Worm (Caenorhabditis elegans): ENCODE measurements around the gene F49F1.11.
"Not testable (repeated sequence)": the region's sequence is repeated elsewhere in the genome, so short reads cannot be mapped to it uniquely, and the experiment has no call there.

F49F1.11 gene

ce11 chrIV:4147891-4148290 lies 6.7 kb upstream of the F49F1.11 start:
- TF ChIP-seq sdz-38 (tag; optimal IDR thresholded peaks at IDR 0.05) (no peak), F57A8.1 (GFP tag; optimal IDR thresholded peaks at IDR 0.05) (no peak), nhr-80 (tag; optimal IDR thresholded peaks at IDR 0.05) (peak; percentile 77), tlf-1 (GFP tag; optimal IDR thresholded peaks at IDR 0.05) (no peak), sptf-2 (GFP tag; optimal IDR thresholded peaks at IDR 0.05) (no peak), nhr-120 (GFP tag; IDR thresholded peaks at IDR 0.05) (no peak)

- TF ChIP-seq aptf-2 (GFP tag; conservative IDR thresholded peaks at IDR 0.05) (no peak), B0261.1 (tag; optimal IDR thresholded peaks at IDR 0.05) (no peak), pha-4 (tag; optimal IDR thresholded peaks at IDR 0.05) (no peak), madf-8 (GFP tag; conservative IDR thresholded peaks at IDR 0.05) (no peak), lir-1 (GFP tag; conservative IDR thresholded peaks at IDR 0.05) (no peak), sdz-38 (tag; optimal IDR thresholded peaks at IDR 0.05) (no peak), dox-1 (GFP tag; IDR thresholded peaks at IDR 0.05) (no peak)
Observed at ce11 chrIV:4144784-4145183, 3.6 kb upstream of the F49F1.11 start, which contains the start of gene R07C12.3. Gene R07C12.3, plus strand, starts transcription at chrIV:4145084.

- not testable (repeated sequence) for TF ChIP-seq lin-54 (GFP tag; optimal IDR thresholded peaks at IDR 0.05); ceh-58 (GFP tag; IDR thresholded peaks at IDR 0.05); nfya-1 (tag; optimal IDR thresholded peaks at IDR 0.05; ENCODE audit: borderline replicate concordance, insufficient read depth)
Observed at ce11 chrIV:4142986-4143385, 1.8 kb upstream of the F49F1.11 start, which contains the start of gene F49F1.12. Gene F49F1.12, minus strand, starts transcription at chrIV:4143086.

DNA sequence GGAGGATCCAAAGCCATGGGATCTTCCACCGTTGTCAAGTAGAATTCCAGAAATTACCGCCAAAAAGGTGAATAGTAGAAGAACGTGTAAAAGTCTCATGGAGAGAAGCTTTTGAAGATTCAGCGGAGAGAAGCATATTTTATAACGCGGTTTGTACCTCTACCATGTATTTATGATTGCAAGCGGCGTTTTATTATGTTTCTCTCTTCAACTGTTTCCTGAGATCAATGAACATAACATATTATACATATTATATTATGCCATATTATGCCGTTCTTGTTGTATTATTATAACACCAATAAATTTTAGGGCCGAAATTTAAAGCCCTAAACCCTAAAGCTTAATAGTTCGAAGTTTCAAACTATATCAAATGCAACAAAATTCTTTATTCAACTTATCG lies 946 bp downstream of the F49F1.11 start, which contains the start of gene F49F1.18:
F49F1.18 (minus strand) TSS at position 101 of the 400 bp plus-strand sequence.
- TF ChIP-seq F23B12.7 (tag; optimal IDR thresholded peaks at IDR 0.05; ENCODE audit: insufficient read depth) = no peak
- TF ChIP-seq bed-2 (GFP tag; IDR thresholded peaks at IDR 0.05) = no peak
- TF ChIP-seq unc-130 (GFP tag; optimal IDR thresholded peaks at IDR 0.05) = no peak
- TF ChIP-seq ama-1 (optimal IDR thresholded peaks at IDR 0.05) = no peak
- TF ChIP-seq ama-1 (GFP tag; optimal IDR thresholded peaks at IDR 0.05) = no peak
- TF ChIP-seq ztf-18 (tag; optimal IDR thresholded peaks at IDR 0.05) = no peak
- no peak for TF ChIP-seq gei-17 (GFP tag; optimal IDR thresholded peaks at IDR 0.05)
- no peak for TF ChIP-seq ceh-79 (tag; optimal IDR thresholded peaks at IDR 0.05)
- no peak for TF ChIP-seq F22D6.2 (tag; optimal IDR thresholded peaks at IDR 0.05)
- no peak for TF ChIP-seq ceh-91 (GFP tag; IDR thresholded peaks at IDR 0.05)
- no peak for TF ChIP-seq tlf-1 (GFP tag; optimal IDR thresholded peaks at IDR 0.05)
- TF ChIP-seq him-1 (tag; optimal IDR thresholded peaks at IDR 0.05) = no peak
- no peak for TF ChIP-seq ztf-28 (GFP tag; IDR thresholded peaks at IDR 0.05)
- TF ChIP-seq K12H6.12 (tag; optimal IDR thresholded peaks at IDR 0.05) = no peak
- no peak for TF ChIP-seq let-607 (tag; optimal IDR thresholded peaks at IDR 0.05)
- TF ChIP-seq C17E4.6 (GFP tag; IDR thresholded peaks at IDR 0.05) = no peak
- TF ChIP-seq madf-3 (GFP tag; IDR thresholded peaks at IDR 0.05) = no peak
- TF ChIP-seq ztf-3 (GFP tag; optimal IDR thresholded peaks at IDR 0.05) = no peak

DNA sequence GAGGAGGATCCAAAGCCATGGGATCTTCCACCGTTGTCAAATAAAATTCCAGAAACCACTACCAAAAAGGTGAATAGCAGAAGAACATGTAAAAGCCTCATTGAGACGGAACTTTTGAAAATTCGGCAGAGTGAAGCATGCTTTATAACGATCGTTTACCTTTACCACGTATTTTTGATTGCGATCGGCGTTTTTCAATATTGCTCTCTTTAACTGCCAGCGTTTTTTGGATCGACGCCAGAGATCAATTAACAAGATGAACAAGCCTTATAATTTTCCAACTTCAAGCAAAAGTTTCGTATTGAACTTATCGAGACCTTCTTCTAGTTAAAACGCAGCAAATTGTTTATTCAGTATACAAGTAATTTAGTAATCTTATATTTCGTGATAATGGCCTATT lies 2.2 kb downstream of the F49F1.11 start, which contains the start of gene F49F1.10:
F49F1.10 (minus strand) TSS at position 101 of the 400 bp plus-strand sequence.
- TF ChIP-seq cebp-2 (GFP tag; IDR thresholded peaks at IDR 0.05) (no peak), pha-4 (tag; optimal IDR thresholded peaks at IDR 0.05) (no peak), aptf-2 (GFP tag; conservative IDR thresholded peaks at IDR 0.05) (no peak), madf-10 (tag; optimal IDR thresholded peaks at IDR 0.05) (no peak), sea-2 (GFP tag; IDR thresholded peaks at IDR 0.05) (no peak), him-1 (tag; optimal IDR thresholded peaks at IDR 0.05) (no peak), efl-1 (GFP tag; optimal IDR thresholded peaks at IDR 0.05) (no peak), ZK185.1 (tag; optimal IDR thresholded peaks at IDR 0.05; ENCODE audit: poor library complexity, severe bottlenecking) (no peak), ceh-100 (GFP tag; IDR thresholded peaks at IDR 0.05) (no peak), F52B5.7 (tag; optimal IDR thresholded peaks at IDR 0.05) (no peak), Y67H2A.10 (GFP tag; conservative IDR thresholded peaks at IDR 0.05) (no peak), attf-5 (GFP tag; optimal IDR thresholded peaks at IDR 0.05) (no peak), snpc-3.4 (tag; optimal IDR thresholded peaks at IDR 0.05) (no peak)

Data from whole organism, young adult.